Worm (Caenorhabditis elegans): ENCODE measurements around the gene F34H10.1.

DNA sequence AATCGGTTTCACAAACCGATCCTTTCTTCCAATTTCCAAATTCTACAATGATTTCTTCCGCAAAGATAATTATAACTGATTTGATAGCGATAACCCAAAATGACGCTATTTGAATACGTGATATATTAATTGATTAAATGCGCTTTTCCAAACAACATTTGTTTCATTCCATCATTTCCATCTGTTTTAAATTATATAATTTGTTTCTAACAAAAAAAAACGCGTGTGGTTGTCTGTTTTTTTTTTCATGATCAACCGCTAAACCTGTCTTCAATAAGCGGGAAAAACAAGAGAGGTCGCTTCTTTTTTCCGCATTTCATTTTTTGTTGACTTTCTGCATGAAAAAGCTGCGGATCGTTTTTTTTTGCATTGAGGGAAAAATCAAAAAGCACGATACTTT lies 28.6 kb upstream of the F34H10.1 start:
- TF ChIP-seq cog-1 (tag; optimal IDR thresholded peaks at IDR 0.05) (no peak), ztf-29 (GFP tag; IDR thresholded peaks at IDR 0.05) (no peak)
